Fruit fly (Drosophila melanogaster): ENCODE data around the gene att-ORFB.

Gene att-ORFB

DNA sequence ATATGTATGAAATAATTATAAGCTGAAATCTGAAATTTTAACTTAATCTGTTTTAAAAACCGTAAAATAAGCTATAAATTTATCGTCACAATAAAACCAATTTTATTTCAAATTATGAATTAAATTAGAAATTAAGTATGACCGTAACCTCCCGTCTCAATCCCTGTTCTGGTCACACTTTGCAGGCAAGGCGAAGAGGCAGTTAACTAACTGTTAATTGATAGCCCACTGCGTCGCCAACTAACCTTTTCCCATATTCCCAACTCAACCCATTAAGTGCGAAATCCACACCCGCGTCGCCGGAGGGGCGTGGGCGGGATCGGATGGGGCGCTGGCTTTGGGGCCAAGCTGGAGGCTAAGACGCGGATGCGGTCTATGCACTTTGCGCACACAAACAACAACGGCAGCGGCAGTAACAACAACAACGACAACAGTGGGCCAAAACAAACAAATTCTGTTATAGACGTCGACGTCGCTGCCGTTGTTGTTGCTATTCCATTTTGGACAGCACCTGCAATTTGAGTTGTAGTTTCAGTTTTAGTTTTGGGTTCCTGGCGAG is 6.5 kb upstream of the att-ORFB start, which contains the start of gene CG5191:
CG5191 (plus strand) TSS at position 198 of the 559 bp plus-strand sequence.
- peak; percentile 19 for TF ChIP-seq CG12768 (GFP tag; optimal IDR thresholded peaks at IDR 0.05)
- no peak for TF ChIP-seq CG5204 (GFP tag; optimal IDR thresholded peaks at IDR 0.05)
- TF ChIP-seq CG11617 (GFP tag; optimal IDR thresholded peaks at IDR 0.05) = peak; percentile 18
- no peak for TF ChIP-seq Clk (GFP tag; optimal IDR thresholded peaks at IDR 0.05)
- no peak for TF ChIP-seq toe (GFP tag; optimal IDR thresholded peaks at IDR 0.05)
- TF ChIP-seq ovo (GFP tag; optimal IDR thresholded peaks at IDR 0.05) = peak; percentile 59

DNA sequence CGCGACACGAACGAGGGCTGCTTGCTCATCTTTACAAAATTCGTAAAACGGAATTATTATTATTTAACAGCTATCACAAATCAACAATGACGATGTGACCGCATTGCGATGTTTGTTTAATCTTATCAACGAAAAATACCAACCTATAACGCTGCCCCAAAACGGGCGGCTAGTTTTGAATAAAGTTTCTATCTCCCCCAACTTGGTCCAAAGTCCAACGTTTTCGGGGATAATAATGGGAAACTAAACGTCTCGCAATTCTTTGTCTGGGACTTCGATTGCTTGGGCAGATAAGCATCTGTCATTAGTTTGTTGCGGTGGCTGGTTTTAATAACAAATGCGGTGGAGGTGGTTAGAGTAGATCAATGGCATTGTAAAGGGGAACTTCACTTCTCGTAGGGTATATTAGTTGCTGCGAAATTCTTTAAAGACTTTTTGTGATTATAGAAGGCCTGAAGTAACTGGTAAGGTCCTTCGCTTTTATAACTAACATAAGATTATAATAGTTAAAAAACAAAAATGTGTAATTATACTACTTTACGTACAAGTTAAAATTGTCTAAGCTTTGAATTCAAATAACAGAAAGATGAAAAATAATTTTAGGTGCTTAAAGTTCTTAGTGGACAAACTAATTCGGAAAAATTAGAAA is 5.9 kb upstream of the att-ORFB start, which contains the start of gene CG15922:
CG15922 (minus strand) TSS at position 262 of the 649 bp plus-strand sequence.
- TF ChIP-seq CG1620 (GFP tag; optimal IDR thresholded peaks at IDR 0.05) (peak; percentile 15), CG12768 (GFP tag; optimal IDR thresholded peaks at IDR 0.05) (peak; percentile 27), CG11617 (GFP tag; optimal IDR thresholded peaks at IDR 0.05) (peak; percentile 5), CG14711 (tag; optimal IDR thresholded peaks at IDR 0.05) (no peak), bab1 (GFP tag; optimal IDR thresholded peaks at IDR 0.05) (no peak), Hr96 (GFP tag; optimal IDR thresholded peaks at IDR 0.05) (peak; percentile 11), Crg-1 (GFP tag; optimal IDR thresholded peaks at IDR 0.05) (no peak), cnc (optimal IDR thresholded peaks at IDR 0.05) (no peak), Clk (GFP tag; optimal IDR thresholded peaks at IDR 0.05) (no peak), kay (GFP tag; ENCODE audit: borderline replicate concordance) (peak; percentile 83)

DNA sequence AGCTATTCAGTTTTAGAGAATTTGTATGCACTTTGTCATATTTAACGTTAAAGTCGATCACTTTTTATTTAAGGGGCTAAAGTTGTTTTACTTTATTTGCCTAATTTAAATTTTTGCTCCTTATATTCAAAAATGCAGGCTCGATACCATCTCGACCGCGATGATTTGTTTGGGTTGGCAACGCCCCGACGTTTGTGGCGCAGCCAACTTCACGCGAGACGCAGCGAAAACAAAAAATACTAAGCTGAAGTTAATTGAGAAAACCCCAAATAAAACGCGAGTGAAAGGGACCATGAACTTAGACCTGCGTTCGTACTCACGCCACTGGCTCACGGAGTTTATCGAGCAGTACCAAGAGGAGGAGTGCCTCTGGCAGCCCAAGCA is 3.9 kb upstream of the att-ORFB start:
- TF ChIP-seq CG33017 (tag; optimal IDR thresholded peaks at IDR 0.05) (no peak), CG1620 (GFP tag; optimal IDR thresholded peaks at IDR 0.05) (peak; percentile 58), CG7101 (tag; optimal IDR thresholded peaks at IDR 0.05) (peak; percentile 40), bab1 (GFP tag; optimal IDR thresholded peaks at IDR 0.05) (peak; percentile 8), CG12768 (GFP tag; optimal IDR thresholded peaks at IDR 0.05) (peak; percentile 2)

DNA sequence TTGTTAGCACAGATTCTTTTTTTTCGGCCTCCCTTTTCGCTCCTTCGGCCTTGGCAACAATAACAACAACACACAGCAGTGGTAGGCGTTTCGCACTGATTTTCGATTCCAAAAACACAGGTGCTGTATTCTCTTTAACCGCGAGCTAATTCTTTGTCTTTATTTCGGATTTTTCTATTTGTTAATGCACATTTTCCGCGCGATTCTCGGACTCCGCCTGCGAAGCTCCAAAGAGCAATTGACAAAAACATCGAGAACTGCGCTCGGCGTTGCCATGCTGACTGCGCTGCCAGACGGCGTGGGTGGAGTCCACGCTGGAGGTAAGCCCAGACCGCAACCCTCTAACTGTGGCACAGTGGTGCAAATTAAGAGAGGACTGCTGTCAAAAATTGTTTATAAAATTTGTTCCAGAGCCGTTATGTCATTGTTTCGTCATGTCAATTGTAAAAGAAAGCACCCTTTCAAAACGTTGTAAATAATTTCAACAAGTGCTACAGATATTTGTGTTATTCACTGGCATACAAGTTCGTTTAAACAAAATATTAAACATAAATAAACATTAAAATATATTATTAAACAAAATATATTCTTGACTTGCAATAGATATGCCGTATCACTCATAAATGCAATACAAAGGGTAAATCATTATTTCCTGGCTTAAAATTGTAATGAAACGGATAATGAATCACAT is 3.4 kb upstream of the att-ORFB start, which contains the start of the genes DPCoAC and CG5180:
DPCoAC (minus strand) TSS at position 253 of the 691 bp plus-strand sequence.
CG5180 (plus strand) TSS at position 516 of the 691 bp plus-strand sequence.
- no peak for TF ChIP-seq CG14711 (tag; optimal IDR thresholded peaks at IDR 0.05)
- TF ChIP-seq toe (GFP tag; optimal IDR thresholded peaks at IDR 0.05) = peak; percentile 71
- TF ChIP-seq CG7101 (tag; optimal IDR thresholded peaks at IDR 0.05) = no peak
- TF ChIP-seq bab1 (GFP tag; optimal IDR thresholded peaks at IDR 0.05) = peak; percentile 44
- TF ChIP-seq CG5204 (GFP tag; optimal IDR thresholded peaks at IDR 0.05) = peak; percentile 71
- peak; percentile 66 for TF ChIP-seq cic (GFP tag; optimal IDR thresholded peaks at IDR 0.05)
- peak; percentile 64 for TF ChIP-seq Clk (GFP tag; optimal IDR thresholded peaks at IDR 0.05)
- TF ChIP-seq ovo (GFP tag; optimal IDR thresholded peaks at IDR 0.05) = peak; percentile 64
- TF ChIP-seq pad (GFP tag; optimal IDR thresholded peaks at IDR 0.05) = no peak
- TF ChIP-seq CG1620 (GFP tag; optimal IDR thresholded peaks at IDR 0.05) = peak; percentile 70
- peak; percentile 74 for TF ChIP-seq CG11617 (GFP tag; optimal IDR thresholded peaks at IDR 0.05)
- TF ChIP-seq Mnt (GFP tag; optimal IDR thresholded peaks at IDR 0.05) = peak; percentile 70
- peak; percentile 26 for TF ChIP-seq CG33017 (tag; optimal IDR thresholded peaks at IDR 0.05)
- no peak for TF ChIP-seq cnc (optimal IDR thresholded peaks at IDR 0.05)
- TF ChIP-seq Crg-1 (GFP tag; optimal IDR thresholded peaks at IDR 0.05) = peak; percentile 41
- TF ChIP-seq Hr96 (GFP tag; optimal IDR thresholded peaks at IDR 0.05) = peak; percentile 38
- peak; percentile 28 for TF ChIP-seq tj (GFP tag; optimal IDR thresholded peaks at IDR 0.05)
- peak; percentile 2 for TF ChIP-seq kay (GFP tag; ENCODE audit: borderline replicate concordance)
- peak; percentile 47 for TF ChIP-seq CG12768 (GFP tag; optimal IDR thresholded peaks at IDR 0.05)
- TF ChIP-seq CG7045 (GFP tag; optimal IDR thresholded peaks at IDR 0.05) = peak; percentile 51

DNA sequence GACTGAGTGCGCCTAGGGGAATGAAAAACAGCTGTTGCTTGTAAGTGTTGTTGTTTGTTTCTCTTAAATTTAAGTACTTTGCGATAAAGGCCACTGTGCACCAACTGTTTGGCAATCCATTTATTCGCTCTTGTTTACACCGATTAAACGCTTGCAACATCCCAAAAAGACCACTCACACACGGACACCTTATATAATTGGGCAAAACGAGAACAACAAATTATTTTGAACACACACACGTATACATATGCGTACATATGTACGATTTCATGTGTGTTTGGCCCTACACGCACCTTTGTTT is 2.9 kb upstream of the att-ORFB start:
- TF ChIP-seq Clk (GFP tag; optimal IDR thresholded peaks at IDR 0.05) (no peak), CG12768 (GFP tag; optimal IDR thresholded peaks at IDR 0.05) (no peak), pad (GFP tag; optimal IDR thresholded peaks at IDR 0.05) (no peak), kay (GFP tag; ENCODE audit: borderline replicate concordance) (no peak)

DNA sequence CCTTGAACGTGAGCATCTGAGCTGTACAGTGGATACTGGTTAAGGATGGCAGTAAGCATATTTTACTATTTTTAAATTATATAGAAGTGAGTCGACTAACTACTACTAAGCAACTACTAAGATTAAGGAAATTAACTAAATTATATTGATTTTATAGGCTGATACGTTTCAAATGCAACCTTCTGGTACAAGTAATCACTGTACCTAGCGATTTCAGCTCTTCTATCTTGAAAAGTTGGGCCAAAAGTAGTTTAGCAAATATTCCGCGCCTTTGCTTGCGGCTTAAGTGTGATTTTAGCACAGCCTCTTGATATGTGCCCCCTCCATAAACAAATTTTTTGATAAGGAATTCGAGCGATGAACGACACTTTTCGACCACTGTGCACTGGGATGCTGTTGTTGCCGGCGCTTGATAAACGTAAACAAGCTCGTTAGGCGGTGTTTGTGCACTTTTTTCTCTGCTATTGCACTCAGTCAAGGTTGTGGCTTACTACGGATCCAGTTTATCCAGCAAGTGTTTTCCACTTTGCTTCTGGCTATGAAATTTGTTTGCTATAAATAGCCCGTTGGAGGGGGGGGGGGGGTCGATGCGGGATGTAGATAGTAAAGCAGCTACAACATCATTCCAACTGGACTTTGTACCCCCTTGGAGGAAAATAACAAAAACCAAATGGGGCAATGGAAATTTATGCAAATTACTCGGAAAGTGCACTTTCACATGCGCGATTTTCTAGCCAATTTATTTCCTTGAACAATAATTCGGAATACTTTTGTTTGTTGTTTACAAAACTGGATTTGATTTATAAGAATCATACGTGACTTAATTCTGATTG is 2.3 kb upstream of the att-ORFB start:
- TF ChIP-seq kay (GFP tag; ENCODE audit: borderline replicate concordance) = peak; percentile 77
- TF ChIP-seq CG11617 (GFP tag; optimal IDR thresholded peaks at IDR 0.05) = peak; percentile 81
- TF ChIP-seq ovo (GFP tag; optimal IDR thresholded peaks at IDR 0.05) = peak; percentile 25
- TF ChIP-seq CG5204 (GFP tag; optimal IDR thresholded peaks at IDR 0.05) = peak; percentile 88
- TF ChIP-seq CG33017 (tag; optimal IDR thresholded peaks at IDR 0.05) = peak; percentile 91
- peak; percentile 90 for TF ChIP-seq cic (GFP tag; optimal IDR thresholded peaks at IDR 0.05)
- TF ChIP-seq Crg-1 (GFP tag; optimal IDR thresholded peaks at IDR 0.05) = peak; percentile 43
- TF ChIP-seq Hr96 (GFP tag; optimal IDR thresholded peaks at IDR 0.05) = peak; percentile 70
- peak in 1 of 2 experiments; percentile 23 for TF ChIP-seq cnc (optimal IDR thresholded peaks at IDR 0.05)
- peak; percentile 88 for TF ChIP-seq CG12768 (GFP tag; optimal IDR thresholded peaks at IDR 0.05)
- TF ChIP-seq CG1620 (GFP tag; optimal IDR thresholded peaks at IDR 0.05) = peak; percentile 54
- peak; percentile 86 for TF ChIP-seq CG7101 (tag; optimal IDR thresholded peaks at IDR 0.05)
- peak; percentile 42 for TF ChIP-seq tj (GFP tag; optimal IDR thresholded peaks at IDR 0.05)
- TF ChIP-seq CG7045 (GFP tag; optimal IDR thresholded peaks at IDR 0.05) = peak; percentile 84
- TF ChIP-seq bab1 (GFP tag; optimal IDR thresholded peaks at IDR 0.05) = no peak
- TF ChIP-seq Mnt (GFP tag; optimal IDR thresholded peaks at IDR 0.05) = no peak
- TF ChIP-seq pad (GFP tag; optimal IDR thresholded peaks at IDR 0.05) = peak; percentile 62
- peak; percentile 55 for TF ChIP-seq toe (GFP tag; optimal IDR thresholded peaks at IDR 0.05)
- TF ChIP-seq CG14711 (tag; optimal IDR thresholded peaks at IDR 0.05) = peak; percentile 84
- TF ChIP-seq Clk (GFP tag; optimal IDR thresholded peaks at IDR 0.05) = peak; percentile 62

Data from whole organism, adult.